Fruit fly (Drosophila melanogaster) whole organism: ENCODE data around the gene Arp5.

Experiments used
- Dll ChIP-seq: fragments of >200 bp; optimal IDR thresholded peaks from 2 replicates; lab custom pipeline; 2017
- pan ChIP-seq: fragments of >200 bp; optimal IDR thresholded peaks from 2 replicates; lab custom pipeline; 2017
- usp ChIP-seq: fragments of >200 bp; optimal IDR thresholded peaks from 2 replicates; lab custom pipeline; 2017; ENCODE audit warnings: missing biosample characterization, missing genetic modification characterization, mixed read lengths

- TF ChIP-seq Dll (lab: Kevin White, UChicago) = no peak
- no peak for TF ChIP-seq usp (GFP tag; lab: Kevin White, UChicago)
- no peak for TF ChIP-seq pan (lab: Kevin White, UChicago)
Observed at dm6 chr3R:18164052-18164722, 21.1 kb upstream of the Arp5 start, which contains the start of the genes CG7218 and Cbp20.
